Worm (Caenorhabditis elegans): ENCODE data around the gene twk-48.

DNA sequence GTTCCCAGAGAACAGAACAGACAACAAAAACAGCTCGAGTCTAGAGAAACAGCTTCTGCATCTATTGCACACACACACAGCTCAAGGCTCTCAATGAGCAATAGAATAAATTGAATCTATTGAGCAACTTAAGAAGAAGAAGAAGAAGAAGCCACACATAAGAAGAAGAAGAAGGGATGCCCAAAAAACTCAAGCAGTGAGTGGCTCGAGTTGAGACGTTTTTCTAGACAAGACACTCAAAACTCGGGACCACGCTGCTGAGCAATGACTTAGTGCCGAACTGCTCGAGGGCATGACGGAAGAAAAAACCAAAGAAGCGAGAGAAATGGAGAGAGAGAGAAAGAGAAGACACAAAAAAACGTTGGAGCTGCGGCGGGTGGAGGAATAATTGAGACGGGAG is 44.8 kb downstream of the twk-48 start:
- TF ChIP-seq lsl-1 (GFP tag; optimal IDR thresholded peaks at IDR 0.05): no peak
- no peak for TF ChIP-seq hmg-20 (GFP tag; IDR thresholded peaks at IDR 0.05)
- peak; percentile 80 for TF ChIP-seq zfh-2 (GFP tag; conservative IDR thresholded peaks at IDR 0.05)
- no peak for TF ChIP-seq pha-4 (tag; optimal IDR thresholded peaks at IDR 0.05)
- no peak for TF ChIP-seq unc-62 (GFP tag; optimal IDR thresholded peaks at IDR 0.05)
- TF ChIP-seq F39B2.1 (GFP tag; IDR thresholded peaks at IDR 0.05): no peak
- no peak for TF ChIP-seq pbrm-1 (GFP tag; IDR thresholded peaks at IDR 0.05)
- no peak for TF ChIP-seq chd-7 (tag; optimal IDR thresholded peaks at IDR 0.05)
- no peak for TF ChIP-seq dpl-1 (GFP tag; optimal IDR thresholded peaks at IDR 0.05)
- TF ChIP-seq ama-1 (optimal IDR thresholded peaks at IDR 0.05): no peak
- no peak for TF ChIP-seq ama-1 (GFP tag; optimal IDR thresholded peaks at IDR 0.05)
- TF ChIP-seq D2030.7 (GFP tag; IDR thresholded peaks at IDR 0.05): no peak
- no peak for TF ChIP-seq lin-35 (GFP tag; optimal IDR thresholded peaks at IDR 0.05)
